Fruit fly (Drosophila melanogaster): Measurements from ENCODE around the gene Sptr.

dm6 chrX:8457532-8457931 is 6.7 kb downstream of the Sptr start, which contains the start of gene CG32713:
- TF ChIP-seq CG8478 (optimal IDR thresholded peaks at IDR 0.05) (no peak), CTCF (optimal IDR thresholded peaks at IDR 0.05) (no peak)
